Fruit fly (Drosophila melanogaster) Kc167 (cell line): ENCODE measurements around the gene red.

ENCODE experiments used
- Myc ChIP-seq: fragments of >200 bp; optimal IDR thresholded peaks from 2 replicates; lab custom pipeline; 2017; ENCODE audit warnings: missing external identifiers
- Sin3A ChIP-seq: fragments of >200 bp; optimal IDR thresholded peaks from 2 replicates; lab custom pipeline; 2018; ENCODE audit warnings: missing external identifiers
- h ChIP-seq: fragments of >200 bp; optimal IDR thresholded peaks from 3 replicates; lab custom pipeline; 2018; ENCODE audit warnings: missing external identifiers
- insv ChIP-seq: fragments of >200 bp; optimal IDR thresholded peaks from 3 replicates; lab custom pipeline; 2018; ENCODE audit warnings: missing external identifiers
- psq ChIP-seq: fragments of >200 bp; optimal IDR thresholded peaks from 2 replicates; lab custom pipeline; 2017; ENCODE audit warnings: missing external identifiers
- ttk ChIP-seq: sonication (Bioruptor generic); optimal IDR thresholded peaks from 2 replicates; lab custom pipeline; 2017; ENCODE audit warnings: missing external identifiers

- TF ChIP-seq insv (lab: Kevin White, UChicago), result no peak
- TF ChIP-seq psq (lab: Kevin White, UChicago), result no peak
- TF ChIP-seq Myc (lab: Kevin White, UChicago), result no peak
- no peak for TF ChIP-seq ttk
- TF ChIP-seq Sin3A (lab: Kevin White, UChicago), result no peak
- no peak for TF ChIP-seq h (lab: Kevin White, UChicago)
Measured at dm6 chr3R:14329549-14329948, 40.7 kb downstream of the red start.
